Fruit fly (Drosophila melanogaster): ENCODE data around the gene Or22a.

- TF ChIP-seq hth (optimal IDR thresholded peaks at IDR 0.05): no peak
- no peak for TF ChIP-seq mam (GFP tag; optimal IDR thresholded peaks at IDR 0.05)
- no peak for TF ChIP-seq CG4404 (GFP tag; IDR thresholded peaks at IDR 0.05)
- TF ChIP-seq CG4730 (GFP tag; IDR thresholded peaks at IDR 0.05): no peak
- TF ChIP-seq amos (GFP tag; IDR thresholded peaks at IDR 0.05; ENCODE audit: partially characterized antibody): no peak
- TF ChIP-seq al (GFP tag; IDR thresholded peaks at IDR 0.05): no peak
- TF ChIP-seq br (optimal IDR thresholded peaks at IDR 0.05): no peak
- no peak for TF ChIP-seq CG18476 (GFP tag; optimal IDR thresholded peaks at IDR 0.05)
- TF ChIP-seq Blimp-1 (GFP tag; optimal IDR thresholded peaks at IDR 0.05): no peak
These were observed 16.0 kb upstream of the Or22a start for dm6 chr2L:1504288-1504687.
